Fruit fly (Drosophila melanogaster) whole organism, adult: Measurements from ENCODE around the gene CG46191.
"Not testable (repeated sequence)": the region's sequence is repeated elsewhere in the genome, so short reads cannot be mapped to it uniquely, and the experiment has no call there.

Experiments
- CG14711 ChIP-seq: fragments of 200-800 bp; sonication (Bioruptor generic); optimal IDR thresholded peaks from 2 replicates; lab custom pipeline; 2018; ENCODE audit warnings: missing biosample characterization, mild to moderate bottlenecking, missing genetic modification characterization, moderate library complexity
- Crg-1 ChIP-seq: fragments of 200-800 bp; sonication (Bioruptor generic); optimal IDR thresholded peaks from 2 replicates; lab custom pipeline; 2016; ENCODE audit warnings: missing biosample characterization, missing genetic modification characterization
- Mnt ChIP-seq: fragments of 200-800 bp; sonication (Bioruptor generic); optimal IDR thresholded peaks from 2 replicates; lab custom pipeline; 2016; ENCODE audit warnings: missing biosample characterization, mild to moderate bottlenecking, missing genetic modification characterization
- kay ChIP-seq: fragments of 200-800 bp; sonication (Bioruptor generic); peaks from one replicate; lab custom pipeline; 2016; ENCODE audit warnings: missing biosample characterization, missing genetic modification characterization, borderline replicate concordance
- tj ChIP-seq: fragments of 200-800 bp; sonication (Bioruptor generic); optimal IDR thresholded peaks from 3 replicates; lab custom pipeline; 2017; ENCODE audit warnings: missing biosample characterization, mild to moderate bottlenecking, missing genetic modification characterization, moderate library complexity
- toe ChIP-seq: fragments of 200-800 bp; sonication (Bioruptor generic); optimal IDR thresholded peaks from 2 replicates; lab custom pipeline; 2016; ENCODE audit warnings: missing biosample characterization, missing genetic modification characterization

CG46191 gene

dm6 chrY:3215755-3216154 is at the start of gene CG46191:
Gene CG46191 (minus strand): TSS chrY:3215855.
- TF ChIP-seq toe (GFP tag; lab: Kevin White, UChicago); CG14711 (tag; lab: Kevin White, UChicago); kay (GFP tag; lab: Kevin White, UChicago): not testable (repeated sequence)

DNA sequence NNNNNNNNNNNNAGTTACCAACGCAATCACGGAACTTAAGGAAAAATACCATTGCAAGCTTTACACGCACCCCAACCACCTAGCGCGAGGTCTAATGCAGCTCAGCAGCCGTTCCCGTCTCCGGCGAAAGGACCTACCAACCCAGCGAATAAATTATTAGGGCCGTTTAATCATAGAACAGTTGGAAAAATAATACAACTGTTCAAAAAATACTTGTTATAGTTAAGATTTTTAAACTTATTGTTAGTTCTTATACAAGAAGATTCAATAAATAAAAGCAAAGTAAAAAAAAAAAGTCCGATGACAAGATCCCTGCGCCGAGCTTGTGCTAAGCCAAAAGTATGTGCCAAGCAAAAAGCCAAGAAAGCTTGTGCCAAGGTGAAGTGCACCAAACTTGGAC is 47.2 kb upstream of the CG46191 start, which contains the start of gene CG46193:
CG46193 (plus strand) TSS at position 301 of the 400 bp plus-strand sequence.
- TF ChIP-seq tj; Mnt (GFP tag; lab: Kevin White, UChicago); Crg-1: not testable (repeated sequence)

DNA sequence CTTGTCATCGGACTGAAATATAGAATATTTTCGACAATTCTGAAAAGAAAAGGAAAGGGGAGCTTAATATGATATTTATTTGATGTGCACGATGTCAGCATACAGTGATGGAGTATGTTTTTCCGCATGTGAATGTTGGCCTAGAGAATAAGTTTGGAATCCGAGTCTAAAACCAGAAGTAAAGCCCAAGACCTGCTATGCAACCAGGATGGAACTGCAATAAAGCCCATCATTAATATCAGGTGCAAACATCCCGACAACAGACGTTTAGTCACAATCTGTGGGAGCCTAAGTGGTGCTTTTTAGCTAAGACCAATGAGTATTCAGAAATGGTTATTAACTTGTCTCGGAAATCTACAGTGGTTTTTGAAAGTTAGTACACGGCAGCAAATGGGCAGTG is 37.6 kb upstream of the CG46191 start, which contains the start of gene CG46192:
CG46192 (minus strand) TSS at position 101 of the 400 bp plus-strand sequence.
- TF ChIP-seq toe (GFP tag; lab: Kevin White, UChicago); kay (GFP tag; lab: Kevin White, UChicago); Crg-1: not testable (repeated sequence)
